Worm (Caenorhabditis elegans) whole organism, L2 larva: Measurements from ENCODE around the gene chil-8.

ENCODE experiments used
- ama-1 ChIP-seq: fragments of 150-350 bp; optimal IDR thresholded peaks from 2 replicates; lab custom pipeline; 2018; ENCODE audit warnings: inconsistent platforms
- egl-27 ChIP-seq: sonication (generic microtip); optimal IDR thresholded peaks from 3 replicates; lab custom pipeline; 2017; ENCODE audit warnings: missing biosample characterization, missing genetic modification reagents, missing genetic modification characterization
- elt-1 ChIP-seq: fragments of 150-350 bp; optimal IDR thresholded peaks from 2 replicates; lab custom pipeline; 2014; ENCODE audit warnings: missing biosample characterization, missing genetic modification characterization
- elt-3 ChIP-seq: sonication (generic microtip); optimal IDR thresholded peaks from 2 replicates; lab custom pipeline; 2017; ENCODE audit warnings: missing biosample characterization, missing genetic modification characterization
- fos-1 ChIP-seq: fragments of 150-350 bp; optimal IDR thresholded peaks from 2 replicates; lab custom pipeline; 2014; ENCODE audit warnings: missing biosample characterization, missing genetic modification characterization
- lin-11 ChIP-seq: fragments of 150-350 bp; sonication (generic microtip); optimal IDR thresholded peaks from 2 replicates; lab custom pipeline; 2014; ENCODE audit warnings: missing biosample characterization, missing genetic modification characterization, inconsistent platforms, mixed read lengths
- lin-13 ChIP-seq: fragments of 150-350 bp; optimal IDR thresholded peaks from 2 replicates; lab custom pipeline; 2014; ENCODE audit warnings: missing biosample characterization, missing genetic modification reagents, missing genetic modification characterization
- nhr-11 ChIP-seq: fragments of 150-350 bp; optimal IDR thresholded peaks from 2 replicates; lab custom pipeline; 2014; ENCODE audit warnings: missing biosample characterization, missing genetic modification characterization
- nhr-129 ChIP-seq: fragments of 150-350 bp; optimal IDR thresholded peaks from 2 replicates; lab custom pipeline; 2014; ENCODE audit warnings: missing biosample characterization, missing genetic modification characterization
- zag-1 ChIP-seq: fragments of 150-350 bp; optimal IDR thresholded peaks from 2 replicates; lab custom pipeline; 2014; ENCODE audit warnings: missing biosample characterization, missing genetic modification characterization
- ztf-11 ChIP-seq: sonication (generic microtip); optimal IDR thresholded peaks from 2 replicates; lab custom pipeline; 2017; ENCODE audit warnings: missing biosample characterization, missing genetic modification characterization

DNA sequence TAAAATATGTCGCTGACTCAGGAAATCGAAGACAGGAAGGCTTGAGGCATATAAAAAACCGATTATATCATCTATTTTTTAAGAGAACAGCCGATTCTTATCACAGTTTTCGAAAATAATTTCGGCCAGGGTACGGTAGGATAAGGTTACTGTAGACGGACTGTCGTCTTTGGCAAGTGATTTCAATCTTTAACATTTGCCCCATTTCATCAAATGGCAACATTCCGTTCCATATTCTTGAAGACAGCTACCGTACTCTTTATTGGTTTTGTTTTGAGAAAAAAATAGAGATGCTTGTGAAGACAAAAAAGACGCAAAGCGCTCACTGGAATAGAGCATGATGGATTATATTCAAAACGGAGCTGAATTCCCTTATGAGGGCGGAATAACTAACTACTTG is 25.9 kb upstream of the chil-8 start:
- no peak for TF ChIP-seq ztf-11 (tag; lab: Kevin White, UChicago)
- TF ChIP-seq elt-1 (tag; lab: Kevin White, UChicago) = no peak
- TF ChIP-seq ama-1 (lab: Kevin White, UChicago) = no peak
- no peak for TF ChIP-seq elt-3 (tag; lab: Kevin White, UChicago)
- no peak for TF ChIP-seq lin-11 (tag; lab: Kevin White, UChicago)
- no peak for TF ChIP-seq zag-1
- no peak for TF ChIP-seq egl-27 (tag; lab: Kevin White, UChicago)
- no peak for TF ChIP-seq nhr-11
- TF ChIP-seq fos-1 (tag; lab: Kevin White, UChicago) = no peak
- no peak for TF ChIP-seq lin-13
- TF ChIP-seq nhr-129 (tag; lab: Kevin White, UChicago) = no peak
